Worm (Caenorhabditis elegans) whole organism, mixed stage, embryonic: ENCODE measurements around the gene C34D10.5.

Experiments used
- M03D4.4 ChIP-seq: sonication (generic microtip); optimal IDR thresholded peaks from 2 replicates; lab custom pipeline; 2017; ENCODE audit warnings: mild to moderate bottlenecking, missing genetic modification characterization, missing compliant biosample characterization
- bed-3 ChIP-seq: fragments of 200-800 bp; sonication (Bioruptor generic); optimal IDR thresholded peaks from 3 replicates; lab custom pipeline; 2018; ENCODE audit warnings: mild to moderate bottlenecking, missing genetic modification characterization, moderate library complexity, missing compliant biosample characterization
- blmp-1 ChIP-seq: fragments of 150-350 bp; optimal IDR thresholded peaks from 2 replicates; lab custom pipeline; 2014; ENCODE audit warnings: missing biosample characterization, missing genetic modification characterization
- ceh-39 ChIP-seq: fragments of 150-350 bp; optimal IDR thresholded peaks from 2 replicates; lab custom pipeline; 2014; ENCODE audit warnings: missing biosample characterization, missing genetic modification characterization
- ceh-43 ChIP-seq: fragments of 200-800 bp; sonication (Bioruptor generic); optimal IDR thresholded peaks from 2 replicates; lab custom pipeline; 2018; ENCODE audit warnings: mild to moderate bottlenecking, missing genetic modification characterization, moderate library complexity, missing compliant biosample characterization
- ceh-83 ChIP-seq: fragments of 200-800 bp; sonication (Bioruptor generic); optimal IDR thresholded peaks from 2 replicates; lab custom pipeline; 2018; ENCODE audit warnings: mild to moderate bottlenecking, missing genetic modification characterization, missing compliant biosample characterization
- ces-1 ChIP-seq: fragments of 150-350 bp; optimal IDR thresholded peaks from 2 replicates; lab custom pipeline; 2014; ENCODE audit warnings: missing biosample characterization, missing genetic modification reagents, missing genetic modification characterization
- cnd-1 ChIP-seq: fragments of 200-800 bp; sonication (Bioruptor generic); optimal IDR thresholded peaks from 2 replicates; lab custom pipeline; 2018; ENCODE audit warnings: mild to moderate bottlenecking, missing genetic modification characterization, missing compliant biosample characterization
- drap-1 ChIP-seq: fragments of 200-800 bp; sonication (Bioruptor generic); optimal IDR thresholded peaks from 3 replicates; lab custom pipeline; 2018; ENCODE audit warnings: mild to moderate bottlenecking, missing genetic modification characterization, missing compliant biosample characterization
- elt-1 ChIP-seq: sonication (generic microtip); optimal IDR thresholded peaks from 2 replicates; lab custom pipeline; 2017; ENCODE audit warnings: missing genetic modification characterization, mild to moderate bottlenecking, missing compliant biosample characterization, antibody characterized with exemption, moderate library complexity, borderline replicate concordance; ENCODE audit not compliant: insufficient read depth
- elt-3 ChIP-seq: fragments of 150-350 bp; optimal IDR thresholded peaks from 2 replicates; lab custom pipeline; 2014; ENCODE audit warnings: missing biosample characterization, missing genetic modification characterization
- flh-1 ChIP-seq: fragments of 200-800 bp; sonication (Bioruptor generic); optimal IDR thresholded peaks from 2 replicates; lab custom pipeline; 2018; ENCODE audit warnings: mild to moderate bottlenecking, missing genetic modification characterization, moderate library complexity, missing compliant biosample characterization
- ham-2 ChIP-seq: fragments of 200-800 bp; sonication (Bioruptor generic); optimal IDR thresholded peaks from 2 replicates; lab custom pipeline; 2018; ENCODE audit warnings: mild to moderate bottlenecking, missing genetic modification characterization, missing compliant biosample characterization
- hlh-1 ChIP-seq: fragments of 150-350 bp; optimal IDR thresholded peaks from 2 replicates; lab custom pipeline; 2014; ENCODE audit warnings: missing biosample characterization, missing genetic modification reagents, missing genetic modification characterization
- lin-13 ChIP-seq: fragments of 150-350 bp; optimal IDR thresholded peaks from 2 replicates; lab custom pipeline; 2014; ENCODE audit warnings: missing biosample characterization, missing genetic modification characterization
- lin-32 ChIP-seq: fragments of 200-800 bp; sonication (Bioruptor generic); optimal IDR thresholded peaks from 2 replicates; lab custom pipeline; 2018; ENCODE audit warnings: mild to moderate bottlenecking, missing genetic modification characterization, missing compliant biosample characterization
- lsy-2 ChIP-seq: fragments of 150-350 bp; optimal IDR thresholded peaks from 2 replicates; lab custom pipeline; 2014; ENCODE audit warnings: missing biosample characterization, missing genetic modification characterization
- mab-5 ChIP-seq: fragments of 150-350 bp; optimal IDR thresholded peaks from 2 replicates; lab custom pipeline; 2014; ENCODE audit warnings: missing biosample characterization, missing genetic modification characterization
- mep-1 ChIP-seq: fragments of 150-350 bp; optimal IDR thresholded peaks from 2 replicates; lab custom pipeline; 2017; ENCODE audit warnings: missing biosample characterization, missing genetic modification reagents, missing genetic modification characterization, inconsistent platforms
- mls-2 ChIP-seq: sonication (generic microtip); optimal IDR thresholded peaks from 2 replicates; lab custom pipeline; 2016; ENCODE audit warnings: mild to moderate bottlenecking, missing genetic modification characterization, moderate library complexity, missing compliant biosample characterization
- nhr-12 ChIP-seq: fragments of 150-350 bp; optimal IDR thresholded peaks from 2 replicates; lab custom pipeline; 2014; ENCODE audit warnings: missing biosample characterization, missing genetic modification characterization
- nhr-2 ChIP-seq: fragments of 150-350 bp; optimal IDR thresholded peaks from 2 replicates; lab custom pipeline; 2014; ENCODE audit warnings: missing biosample characterization, missing genetic modification characterization
- nhr-237 ChIP-seq: fragments of 150-350 bp; optimal IDR thresholded peaks from 2 replicates; lab custom pipeline; 2014; ENCODE audit warnings: missing biosample characterization, missing genetic modification characterization
- nhr-28 ChIP-seq: fragments of 150-350 bp; optimal IDR thresholded peaks from 2 replicates; lab custom pipeline; 2014; ENCODE audit warnings: missing biosample characterization, missing genetic modification characterization
- nhr-76 ChIP-seq: sonication (generic microtip); optimal IDR thresholded peaks from 2 replicates; lab custom pipeline; 2017; ENCODE audit warnings: missing biosample characterization, missing genetic modification characterization
- pha-4 ChIP-seq: fragments of 150-350 bp; optimal IDR thresholded peaks from 2 replicates; lab custom pipeline; 2018; ENCODE audit warnings: missing biosample characterization, missing genetic modification reagents, missing genetic modification characterization
- sem-2 ChIP-seq: fragments of 200-800 bp; sonication (Bioruptor generic); optimal IDR thresholded peaks from 2 replicates; lab custom pipeline; 2018; ENCODE audit warnings: mild to moderate bottlenecking, missing genetic modification characterization, missing compliant biosample characterization
- snpc-4 ChIP-seq: fragments of 150-350 bp; optimal IDR thresholded peaks from 2 replicates; lab custom pipeline; 2014; ENCODE audit warnings: missing biosample characterization, missing genetic modification characterization
- sptf-1 ChIP-seq: sonication (generic microtip); optimal IDR thresholded peaks from 2 replicates; lab custom pipeline; 2017; ENCODE audit warnings: mild to moderate bottlenecking, missing genetic modification characterization, moderate library complexity, missing compliant biosample characterization
- tbx-8 ChIP-seq: fragments of 200-800 bp; sonication (Bioruptor generic); optimal IDR thresholded peaks from 2 replicates; lab custom pipeline; 2018; ENCODE audit warnings: mild to moderate bottlenecking, missing genetic modification characterization, moderate library complexity, missing compliant biosample characterization
- unc-120 ChIP-seq: sonication (generic microtip); optimal IDR thresholded peaks from 2 replicates; lab custom pipeline; 2017; ENCODE audit warnings: missing genetic modification characterization, missing compliant biosample characterization; ENCODE audit not compliant: poor library complexity, severe bottlenecking
- unc-39 ChIP-seq: fragments of 150-350 bp; optimal IDR thresholded peaks from 2 replicates; lab custom pipeline; 2014; ENCODE audit warnings: missing biosample characterization, missing genetic modification characterization
- unc-62 ChIP-seq: fragments of 150-350 bp; optimal IDR thresholded peaks from 2 replicates; lab custom pipeline; 2014; ENCODE audit warnings: missing biosample characterization, missing genetic modification reagents, missing genetic modification characterization
- zip-8 ChIP-seq: fragments of 150-350 bp; optimal IDR thresholded peaks from 2 replicates; lab custom pipeline; 2014; ENCODE audit warnings: missing biosample characterization, missing genetic modification characterization
- ztf-11 ChIP-seq: fragments of 150-350 bp; optimal IDR thresholded peaks from 2 replicates; lab custom pipeline; 2014; ENCODE audit warnings: missing biosample characterization, missing genetic modification characterization

Gene C34D10.5

DNA sequence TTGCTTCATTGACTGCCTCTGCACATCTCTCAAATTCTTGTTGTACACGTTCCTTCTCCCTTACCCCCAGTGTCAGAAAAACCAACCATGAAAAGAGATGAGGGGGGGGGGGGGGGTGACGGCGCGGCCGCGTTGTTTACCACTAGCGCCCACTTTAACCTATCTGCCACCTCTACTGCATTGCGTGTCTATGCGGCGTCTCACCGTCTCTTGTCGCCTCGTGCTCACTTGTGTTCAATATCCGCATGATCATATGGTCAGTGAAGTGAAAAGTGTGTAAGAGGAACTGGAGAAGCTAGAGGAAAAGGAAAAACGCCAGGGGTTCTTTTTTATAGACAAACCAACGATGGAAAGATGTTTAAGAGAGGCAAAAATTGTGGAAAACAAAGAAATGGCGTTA lies 1.8 kb downstream of the C34D10.5 start:
- TF ChIP-seq ces-1 (no peak), elt-1 (tag; lab: Kevin White, UChicago) (no peak), cnd-1 (no peak), nhr-76 (tag; lab: Kevin White, UChicago) (no peak), tbx-8 (GFP tag; lab: Kevin White, UChicago) (no peak), mls-2 (tag; lab: Kevin White, UChicago) (peak; percentile 68), blmp-1 (tag; lab: Kevin White, UChicago) (no peak), nhr-12 (tag; lab: Kevin White, UChicago) (no peak), hlh-1 (tag; lab: Kevin White, UChicago) (no peak), unc-120 (tag; lab: Kevin White, UChicago) (peak; percentile 11), ceh-83 (no peak), mab-5 (tag; lab: Kevin White, UChicago) (no peak), ham-2 (GFP tag; lab: Kevin White, UChicago) (peak; percentile 51), snpc-4 (tag; lab: Kevin White, UChicago) (no peak), unc-39 (tag; lab: Kevin White, UChicago) (no peak), lsy-2 (tag; lab: Kevin White, UChicago) (no peak), pha-4 (tag; lab: Kevin White, UChicago) (peak; percentile 81), elt-3 (tag; lab: Kevin White, UChicago) (no peak), lin-32 (GFP tag; lab: Kevin White, UChicago) (no peak), ceh-39 (no peak), mep-1 (tag; lab: Kevin White, UChicago) (peak; percentile 39), sem-2 (GFP tag; lab: Kevin White, UChicago) (no peak), ceh-43 (GFP tag; lab: Kevin White, UChicago) (no peak), bed-3 (GFP tag; lab: Kevin White, UChicago) (no peak), M03D4.4 (tag; lab: Kevin White, UChicago) (peak; percentile 18), unc-62 (GFP tag; lab: Kevin White, UChicago) (peak; percentile 6), lin-13 (tag; lab: Kevin White, UChicago) (no peak), sptf-1 (tag; lab: Kevin White, UChicago) (peak; percentile 69), flh-1 (no peak), drap-1 (GFP tag; lab: Kevin White, UChicago) (peak; percentile 26), nhr-2 (tag; lab: Kevin White, UChicago) (no peak), ztf-11 (tag; lab: Kevin White, UChicago) (no peak), zip-8 (tag; lab: Kevin White, UChicago) (no peak), nhr-237 (tag; lab: Kevin White, UChicago) (no peak), nhr-28 (tag; lab: Kevin White, UChicago) (no peak)
- TF ChIP-seq, all 35 proteins: peak for 9

DNA sequence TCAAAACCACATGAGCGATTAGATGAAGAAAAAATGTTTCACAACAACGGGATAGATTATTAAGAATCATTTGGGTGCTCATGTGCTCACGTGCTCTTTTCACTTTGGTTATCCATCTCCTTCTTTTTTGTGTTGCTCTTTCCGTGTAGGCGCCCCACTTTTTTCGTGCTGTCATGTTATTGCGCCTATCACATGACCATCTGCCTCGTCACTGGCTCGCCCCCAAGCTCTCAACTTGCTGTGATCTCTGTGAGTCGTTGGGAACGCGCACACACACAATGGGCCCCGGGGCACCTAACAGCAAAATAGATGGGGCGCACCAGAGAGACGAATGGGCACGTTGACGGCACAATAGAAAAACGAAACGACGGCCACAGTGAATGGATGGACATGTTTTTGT lies 3.8 kb downstream of the C34D10.5 start:
- no peak for TF ChIP-seq blmp-1 (tag; lab: Kevin White, UChicago)
- no peak for TF ChIP-seq lin-13 (tag; lab: Kevin White, UChicago)
- peak; percentile 24 for TF ChIP-seq sptf-1 (tag; lab: Kevin White, UChicago)
- TF ChIP-seq unc-120 (tag; lab: Kevin White, UChicago), result peak; percentile 9

DNA sequence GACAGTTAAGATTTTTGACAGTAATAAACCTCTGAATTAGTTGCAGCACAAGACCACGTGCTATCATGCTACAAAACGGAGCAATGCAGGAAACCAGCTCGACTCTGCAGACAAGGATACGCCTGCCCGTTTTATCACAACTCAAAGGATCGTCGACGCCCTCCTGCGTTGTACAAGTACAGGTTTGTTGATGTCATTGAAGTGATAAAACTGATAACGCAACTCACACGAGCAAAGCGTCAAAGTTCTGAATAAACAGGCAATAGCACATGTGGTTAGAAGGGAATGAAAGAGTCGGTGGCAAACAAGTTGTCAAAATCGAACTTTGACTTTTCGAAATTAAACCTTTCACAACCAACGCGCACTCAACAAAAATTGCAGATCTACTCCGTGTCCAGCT lies 4.9 kb downstream of the C34D10.5 start:
- TF ChIP-seq ham-2 (GFP tag; lab: Kevin White, UChicago), result no peak
- TF ChIP-seq ceh-83, result no peak
- TF ChIP-seq ces-1, result no peak
- no peak for TF ChIP-seq bed-3 (GFP tag; lab: Kevin White, UChicago)
- TF ChIP-seq nhr-237 (tag; lab: Kevin White, UChicago), result no peak
- no peak for TF ChIP-seq ztf-11 (tag; lab: Kevin White, UChicago)
- no peak for TF ChIP-seq unc-120 (tag; lab: Kevin White, UChicago)
- no peak for TF ChIP-seq blmp-1 (tag; lab: Kevin White, UChicago)
- no peak for TF ChIP-seq sem-2 (GFP tag; lab: Kevin White, UChicago)
- no peak for TF ChIP-seq lsy-2 (tag; lab: Kevin White, UChicago)
- no peak for TF ChIP-seq nhr-12 (tag; lab: Kevin White, UChicago)
- no peak for TF ChIP-seq hlh-1 (tag; lab: Kevin White, UChicago)
- no peak for TF ChIP-seq drap-1 (GFP tag; lab: Kevin White, UChicago)
- TF ChIP-seq tbx-8 (GFP tag; lab: Kevin White, UChicago), result no peak
- no peak for TF ChIP-seq mab-5 (tag; lab: Kevin White, UChicago)
- TF ChIP-seq unc-62 (GFP tag; lab: Kevin White, UChicago), result no peak
- no peak for TF ChIP-seq nhr-28 (tag; lab: Kevin White, UChicago)
- TF ChIP-seq sptf-1 (tag; lab: Kevin White, UChicago), result no peak
- TF ChIP-seq nhr-76 (tag; lab: Kevin White, UChicago), result no peak
- no peak for TF ChIP-seq unc-39 (tag; lab: Kevin White, UChicago)
